Worm (Caenorhabditis elegans): ENCODE data around the gene F58B3.6.

Gene F58B3.6

ce11 chrIV:11650344-11650743, 13.9 kb downstream of the F58B3.6 start:
- TF ChIP-seq klf-2 (GFP tag; conservative IDR thresholded peaks at IDR 0.05) (no peak), flt-1 (GFP tag; IDR thresholded peaks at IDR 0.05) (no peak), ztf-23 (GFP tag; IDR thresholded peaks at IDR 0.05) (no peak), ref-1 (GFP tag; conservative IDR thresholded peaks at IDR 0.05) (no peak), cog-1 (tag; optimal IDR thresholded peaks at IDR 0.05) (no peak), tab-1 (GFP tag; IDR thresholded peaks at IDR 0.05) (no peak), ztf-29 (GFP tag; IDR thresholded peaks at IDR 0.05) (no peak), T22C8.4 (GFP tag; IDR thresholded peaks at IDR 0.05) (no peak), med-1 (GFP tag; optimal IDR thresholded peaks at IDR 0.05; ENCODE audit: insufficient read depth) (no peak)

- no peak for TF ChIP-seq cog-1 (tag; optimal IDR thresholded peaks at IDR 0.05)
- TF ChIP-seq T22C8.4 (GFP tag; IDR thresholded peaks at IDR 0.05): no peak
- no peak for TF ChIP-seq ztf-23 (GFP tag; IDR thresholded peaks at IDR 0.05)
- no peak for TF ChIP-seq med-1 (GFP tag; optimal IDR thresholded peaks at IDR 0.05; ENCODE audit: insufficient read depth)
- peak; percentile 59; the same call in 1 of the 2 replicates for TF ChIP-seq ztf-29 (GFP tag; IDR thresholded peaks at IDR 0.05)
Observed at ce11 chrIV:11651965-11652453, 15.6 kb downstream of the F58B3.6 start, which contains the start of the genes acl-3 and ndub-6. Gene acl-3 (minus strand): TSS chrIV:11652023. Gene ndub-6 (plus strand): TSS chrIV:11652403.

- TF ChIP-seq T22C8.4 (GFP tag; IDR thresholded peaks at IDR 0.05): no peak
- TF ChIP-seq flt-1 (GFP tag; IDR thresholded peaks at IDR 0.05): no peak
- TF ChIP-seq klf-2 (GFP tag; conservative IDR thresholded peaks at IDR 0.05): no peak
- TF ChIP-seq ztf-29 (GFP tag; IDR thresholded peaks at IDR 0.05): no peak
- no peak for TF ChIP-seq med-1 (GFP tag; optimal IDR thresholded peaks at IDR 0.05; ENCODE audit: insufficient read depth)
- TF ChIP-seq cog-1 (tag; optimal IDR thresholded peaks at IDR 0.05): no peak
- no peak for TF ChIP-seq tab-1 (GFP tag; IDR thresholded peaks at IDR 0.05)
- TF ChIP-seq ztf-23 (GFP tag; IDR thresholded peaks at IDR 0.05): no peak
Observed at ce11 chrIV:11655370-11655769, 18.9 kb downstream of the F58B3.6 start, which contains the start of gene ent-1. Gene ent-1 (minus strand): TSS chrIV:11655470.

- TF ChIP-seq cog-1 (tag; optimal IDR thresholded peaks at IDR 0.05) (no peak), med-1 (GFP tag; optimal IDR thresholded peaks at IDR 0.05; ENCODE audit: insufficient read depth) (no peak), ref-1 (GFP tag; conservative IDR thresholded peaks at IDR 0.05) (no peak), tab-1 (GFP tag; IDR thresholded peaks at IDR 0.05) (no peak), klf-2 (GFP tag; conservative IDR thresholded peaks at IDR 0.05) (no peak), ztf-29 (GFP tag; IDR thresholded peaks at IDR 0.05) (no peak), T22C8.4 (GFP tag; IDR thresholded peaks at IDR 0.05) (no peak), flt-1 (GFP tag; IDR thresholded peaks at IDR 0.05) (no peak), ztf-23 (GFP tag; IDR thresholded peaks at IDR 0.05) (no peak)
Observed at ce11 chrIV:11656144-11656780, 19.8 kb downstream of the F58B3.6 start, which contains the start of gene ZK809.5. Gene ZK809.5 (plus strand): TSS chrIV:11656730.

- TF ChIP-seq T22C8.4 (GFP tag; IDR thresholded peaks at IDR 0.05) (no peak), klf-2 (GFP tag; conservative IDR thresholded peaks at IDR 0.05) (no peak), ztf-29 (GFP tag; IDR thresholded peaks at IDR 0.05) (no peak), ztf-23 (GFP tag; IDR thresholded peaks at IDR 0.05) (no peak), tab-1 (GFP tag; IDR thresholded peaks at IDR 0.05) (no peak), med-1 (GFP tag; optimal IDR thresholded peaks at IDR 0.05; ENCODE audit: insufficient read depth) (no peak), ref-1 (GFP tag; conservative IDR thresholded peaks at IDR 0.05) (no peak), cog-1 (tag; optimal IDR thresholded peaks at IDR 0.05) (no peak), flt-1 (GFP tag; IDR thresholded peaks at IDR 0.05) (no peak)
Observed at ce11 chrIV:11659794-11660312, 23.4 kb downstream of the F58B3.6 start, which contains the start of gene ZK792.1. Gene ZK792.1 (plus strand): TSS chrIV:11659844.

- TF ChIP-seq flt-1 (GFP tag; IDR thresholded peaks at IDR 0.05) (no peak), ztf-23 (GFP tag; IDR thresholded peaks at IDR 0.05) (no peak), med-1 (GFP tag; optimal IDR thresholded peaks at IDR 0.05; ENCODE audit: insufficient read depth) (no peak), tab-1 (GFP tag; IDR thresholded peaks at IDR 0.05) (no peak), ref-1 (GFP tag; conservative IDR thresholded peaks at IDR 0.05) (no peak), T22C8.4 (GFP tag; IDR thresholded peaks at IDR 0.05) (no peak), klf-2 (GFP tag; conservative IDR thresholded peaks at IDR 0.05) (no peak), cog-1 (tag; optimal IDR thresholded peaks at IDR 0.05) (no peak)
Observed at ce11 chrIV:11665010-11665409, 28.6 kb downstream of the F58B3.6 start, which contains the start of gene ZK809.9. Gene ZK809.9 (plus strand): TSS chrIV:11665310.

- TF ChIP-seq ztf-29 (GFP tag; IDR thresholded peaks at IDR 0.05) (no peak), T22C8.4 (GFP tag; IDR thresholded peaks at IDR 0.05) (no peak), klf-2 (GFP tag; conservative IDR thresholded peaks at IDR 0.05) (no peak), flt-1 (GFP tag; IDR thresholded peaks at IDR 0.05) (no peak), med-1 (GFP tag; optimal IDR thresholded peaks at IDR 0.05; ENCODE audit: insufficient read depth) (no peak), ref-1 (GFP tag; conservative IDR thresholded peaks at IDR 0.05) (no peak), ztf-23 (GFP tag; IDR thresholded peaks at IDR 0.05) (no peak), tab-1 (GFP tag; IDR thresholded peaks at IDR 0.05) (no peak), cog-1 (tag; optimal IDR thresholded peaks at IDR 0.05) (no peak)
Observed at ce11 chrIV:11668001-11668400, 31.6 kb downstream of the F58B3.6 start, which contains the start of gene atg-4.2. Gene atg-4.2 (plus strand): TSS chrIV:11668024.

- no peak for TF ChIP-seq ztf-23 (GFP tag; IDR thresholded peaks at IDR 0.05)
- no peak for TF ChIP-seq T22C8.4 (GFP tag; IDR thresholded peaks at IDR 0.05)
- TF ChIP-seq ref-1 (GFP tag; conservative IDR thresholded peaks at IDR 0.05): no peak
- TF ChIP-seq klf-2 (GFP tag; conservative IDR thresholded peaks at IDR 0.05): no peak
- TF ChIP-seq med-1 (GFP tag; optimal IDR thresholded peaks at IDR 0.05; ENCODE audit: insufficient read depth): no peak
- TF ChIP-seq cog-1 (tag; optimal IDR thresholded peaks at IDR 0.05): no peak
- no peak for TF ChIP-seq flt-1 (GFP tag; IDR thresholded peaks at IDR 0.05)
- no peak for TF ChIP-seq tab-1 (GFP tag; IDR thresholded peaks at IDR 0.05)
- no peak for TF ChIP-seq ztf-29 (GFP tag; IDR thresholded peaks at IDR 0.05)
Observed at ce11 chrIV:11673543-11673942, 37.1 kb downstream of the F58B3.6 start, which contains the start of gene inx-8. Gene inx-8 (plus strand): TSS chrIV:11673843.

- TF ChIP-seq tab-1 (GFP tag; IDR thresholded peaks at IDR 0.05): no peak
- TF ChIP-seq ref-1 (GFP tag; conservative IDR thresholded peaks at IDR 0.05): no peak
- no peak for TF ChIP-seq T22C8.4 (GFP tag; IDR thresholded peaks at IDR 0.05)
- no peak for TF ChIP-seq cog-1 (tag; optimal IDR thresholded peaks at IDR 0.05)
- TF ChIP-seq flt-1 (GFP tag; IDR thresholded peaks at IDR 0.05): no peak
- no peak for TF ChIP-seq ztf-29 (GFP tag; IDR thresholded peaks at IDR 0.05)
- no peak for TF ChIP-seq klf-2 (GFP tag; conservative IDR thresholded peaks at IDR 0.05)
- TF ChIP-seq med-1 (GFP tag; optimal IDR thresholded peaks at IDR 0.05; ENCODE audit: insufficient read depth): no peak
- TF ChIP-seq ztf-23 (GFP tag; IDR thresholded peaks at IDR 0.05): no peak
Observed at ce11 chrIV:11676054-11676453, 39.6 kb downstream of the F58B3.6 start, which contains the start of gene inx-9. Gene inx-9 (plus strand): TSS chrIV:11676354.
